Worm (Caenorhabditis elegans) whole organism, L4/young adult: ENCODE measurements around the gene ZK816.1.

Experiments
- W03F9.2 ChIP-seq: fragments of 150-350 bp; optimal IDR thresholded peaks from 2 replicates; lab custom pipeline; 2014; ENCODE audit warnings: missing biosample characterization, missing genetic modification characterization
- dao-5 ChIP-seq: sonication (generic microtip); optimal IDR thresholded peaks from 2 replicates; lab custom pipeline; 2016; ENCODE audit warnings: missing genotype, missing genetic modification characterization, moderate library complexity, missing compliant biosample characterization
- him-1 ChIP-seq: sonication (generic microtip); optimal IDR thresholded peaks from 2 replicates; lab custom pipeline; 2016; ENCODE audit warnings: missing genotype, missing genetic modification reagents, missing genetic modification characterization, missing compliant biosample characterization

ZK816.1 gene

DNA sequence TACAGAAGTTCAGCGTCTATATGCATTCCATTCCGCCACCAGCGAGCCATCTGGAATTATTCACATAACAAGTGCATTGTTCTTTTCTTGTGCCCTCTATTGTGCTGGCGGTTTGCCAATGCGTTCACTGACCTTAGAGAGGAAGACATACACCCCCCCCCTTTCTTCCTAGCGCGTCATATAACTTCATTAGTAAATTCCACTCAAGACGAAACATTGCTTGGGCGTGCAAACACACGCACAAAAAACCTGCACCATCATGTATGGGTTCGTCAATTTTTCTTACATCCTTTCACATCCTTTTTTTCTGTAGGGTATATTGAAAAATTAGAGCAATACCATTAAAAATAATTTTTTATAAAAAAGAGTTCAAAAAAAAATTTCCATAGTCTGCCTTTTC is at the start of gene ZK816.1:
TSS of gene ZK816.1 (plus strand) at position 187 of the 400 bp plus-strand sequence.
- TF ChIP-seq W03F9.2, result no peak

DNA sequence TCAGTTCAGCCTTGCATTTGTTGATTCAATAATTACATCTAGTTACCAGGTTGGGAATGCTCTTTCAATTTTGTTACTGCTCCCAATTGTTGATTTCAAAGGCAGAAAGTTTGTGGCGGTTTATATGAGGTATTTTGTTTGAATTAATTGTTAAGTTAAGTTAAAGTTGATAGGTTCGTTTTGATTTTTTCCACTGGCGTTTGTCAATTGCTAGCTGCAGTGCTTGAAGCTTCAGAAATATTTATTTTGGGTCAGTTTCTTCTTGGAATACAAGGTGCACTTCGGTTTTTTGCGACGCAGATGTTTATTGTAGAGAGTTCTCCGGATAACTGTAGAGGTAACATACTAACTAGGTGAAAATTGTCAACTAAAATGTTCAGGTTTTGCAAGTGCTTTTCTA is 49.7 kb upstream of the ZK816.1 start, which contains the start of gene F11D5.5:
TSS of gene F11D5.5 (plus strand) at position 301 of the 400 bp plus-strand sequence.
- TF ChIP-seq him-1 (no peak), W03F9.2 (no peak), dao-5 (tag; lab: Kevin White, UChicago) (no peak)

DNA sequence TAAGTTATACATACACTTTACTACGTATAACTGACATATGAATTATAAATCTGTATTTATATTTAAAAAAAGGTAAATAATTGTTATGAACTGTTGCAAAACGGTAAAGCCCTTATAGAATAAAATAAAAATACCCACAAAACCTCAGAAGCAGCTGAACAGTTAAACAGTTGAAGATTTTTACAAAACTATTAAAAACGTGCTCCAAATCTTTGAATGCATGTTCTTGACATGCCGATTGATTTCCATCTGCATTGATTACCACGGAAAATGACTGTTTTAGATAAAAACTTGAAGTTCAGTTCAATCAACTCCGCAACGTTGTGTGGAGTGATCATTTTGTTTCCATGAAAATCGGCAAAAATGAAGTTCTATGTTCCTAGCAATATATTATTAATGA is 47.4 kb upstream of the ZK816.1 start, which contains the start of gene F11D5.7:
TSS of gene F11D5.7 (plus strand) at position 301 of the 400 bp plus-strand sequence.
- TF ChIP-seq him-1, result no peak
- no peak for TF ChIP-seq W03F9.2
- no peak for TF ChIP-seq dao-5 (tag; lab: Kevin White, UChicago)

DNA sequence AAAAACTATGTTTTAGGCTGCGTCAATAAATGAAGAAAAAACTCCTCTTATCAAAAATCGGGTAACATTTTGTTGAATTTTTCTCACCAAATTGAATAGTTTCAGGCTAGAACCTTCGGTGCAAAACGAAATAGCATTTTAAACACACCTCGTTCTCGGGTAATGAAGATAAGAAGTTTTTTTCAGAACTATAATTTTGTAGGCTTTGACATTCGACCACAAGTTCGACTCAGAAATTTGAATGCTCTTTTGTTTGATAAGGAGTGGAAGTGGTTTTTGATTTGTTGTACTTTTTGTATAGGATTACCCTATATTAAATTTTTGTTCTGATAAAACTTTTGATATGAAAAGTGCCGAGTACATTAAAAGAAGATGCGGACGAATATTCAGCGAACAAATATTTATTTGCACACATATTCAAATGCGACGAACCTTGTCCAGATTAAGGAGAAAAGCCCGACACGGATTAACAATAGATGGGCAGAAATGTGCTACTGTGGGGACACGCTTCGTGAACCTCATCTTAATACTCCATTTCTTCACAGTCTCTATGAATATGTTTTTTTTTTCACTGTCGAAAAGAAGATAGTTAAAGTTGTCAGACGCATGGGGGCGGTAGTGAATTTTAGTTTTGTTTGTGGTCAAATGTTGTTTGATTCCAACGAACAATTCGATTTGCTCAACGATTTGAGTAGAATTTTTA is 44.8 kb upstream of the ZK816.1 start:
- TF ChIP-seq him-1 (no peak), dao-5 (tag; lab: Kevin White, UChicago) (no peak), W03F9.2 (no peak)

DNA sequence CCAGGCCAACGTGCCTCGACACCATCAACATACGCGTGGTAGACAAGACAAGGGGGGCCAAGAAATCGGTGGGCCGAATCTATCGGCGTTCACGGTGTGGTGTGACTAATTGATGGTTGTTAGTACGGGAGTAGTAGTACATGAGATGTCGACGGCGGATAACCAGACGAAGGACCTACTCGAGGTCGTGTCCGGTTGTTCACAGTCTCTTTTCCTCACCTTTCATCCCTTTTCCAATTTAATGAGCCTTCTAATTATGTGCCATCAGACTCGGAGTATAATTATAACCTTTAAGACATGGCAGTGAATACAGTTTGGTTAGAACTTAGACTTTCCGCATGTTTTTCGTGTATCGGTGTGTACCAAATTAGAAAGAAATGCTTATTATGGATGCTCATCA is 40.8 kb upstream of the ZK816.1 start:
- no peak for TF ChIP-seq W03F9.2
- TF ChIP-seq him-1, result no peak
- no peak for TF ChIP-seq dao-5 (tag; lab: Kevin White, UChicago)

DNA sequence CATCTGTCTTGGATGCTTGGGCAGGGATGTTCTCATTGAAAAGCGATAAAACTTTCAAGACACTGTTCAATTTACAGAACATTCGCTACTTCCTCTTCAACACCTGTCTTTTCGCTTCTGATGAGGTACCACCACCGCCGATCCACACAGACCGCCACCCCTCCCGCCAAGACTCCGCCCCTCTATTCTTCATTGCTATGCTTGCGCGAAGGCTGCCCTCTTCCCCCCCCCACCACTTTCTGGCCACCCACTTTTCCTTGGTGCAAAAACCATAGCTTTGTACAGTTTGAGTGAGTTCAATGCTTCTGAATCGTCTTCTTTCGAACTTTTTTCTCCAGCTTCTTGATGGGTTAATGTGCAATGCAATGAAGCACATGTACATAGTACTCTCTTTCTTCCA is 37.6 kb upstream of the ZK816.1 start:
- TF ChIP-seq him-1 (no peak), W03F9.2 (no peak), dao-5 (tag; lab: Kevin White, UChicago) (no peak)

DNA sequence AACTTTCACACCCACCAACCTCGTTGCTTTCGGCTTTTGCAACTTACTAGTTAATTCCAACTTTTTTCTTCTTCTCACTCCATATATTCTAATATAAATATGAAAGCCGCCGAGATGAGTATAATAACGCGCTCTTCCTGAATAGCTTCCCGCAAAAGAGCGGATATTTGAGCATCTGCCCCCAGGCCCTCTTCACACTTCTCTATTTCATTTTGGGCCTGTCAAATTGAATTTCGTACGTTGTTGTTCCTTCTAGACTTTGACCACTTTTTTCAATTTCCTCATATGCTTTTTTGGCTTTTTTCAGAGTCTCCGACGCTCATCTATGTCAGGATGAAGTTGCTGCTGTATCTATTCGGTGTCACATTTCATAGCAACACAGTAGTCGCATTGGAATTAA is 36.5 kb upstream of the ZK816.1 start, which contains the start of gene ddr-2:
TSS of gene ddr-2 (plus strand) at position 301 of the 400 bp plus-strand sequence.
- TF ChIP-seq dao-5 (tag; lab: Kevin White, UChicago), result no peak
- TF ChIP-seq him-1, result no peak
- TF ChIP-seq W03F9.2, result no peak

DNA sequence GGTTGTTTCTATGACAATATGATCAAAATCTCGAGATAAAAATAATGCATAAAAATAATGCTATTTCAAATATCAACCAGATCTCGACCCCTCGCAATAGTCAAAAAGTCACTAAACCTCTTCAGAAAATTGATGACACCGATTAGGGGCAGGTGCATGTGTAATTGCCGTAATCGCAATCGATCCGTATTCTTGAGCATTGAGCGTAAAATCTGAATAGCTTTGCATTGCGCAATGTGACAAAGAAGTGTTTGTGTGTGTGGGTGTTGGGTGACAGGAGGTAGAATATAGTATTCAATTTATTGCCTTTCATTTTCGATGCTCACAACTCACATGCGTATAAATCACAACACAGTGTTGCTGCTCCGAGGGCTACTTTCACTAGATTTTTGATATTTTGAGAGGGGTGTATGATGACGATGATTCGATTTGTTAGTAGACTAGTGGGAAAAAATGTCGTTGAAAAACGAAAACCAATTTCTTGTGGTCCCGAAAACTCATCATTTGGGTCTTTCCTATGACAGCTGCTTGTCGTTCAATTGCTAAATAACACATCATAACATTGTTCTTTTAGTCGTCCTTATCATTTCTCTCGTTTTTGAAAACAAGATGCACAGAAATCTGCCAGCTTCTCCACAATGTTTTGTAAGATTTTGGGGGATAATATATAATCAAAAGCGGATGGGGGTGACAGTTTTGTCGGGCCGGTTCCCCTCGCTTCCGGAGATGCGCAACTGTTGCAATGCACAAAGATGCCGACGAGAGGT is 35.4 kb upstream of the ZK816.1 start:
- no peak for TF ChIP-seq him-1
- no peak for TF ChIP-seq dao-5 (tag; lab: Kevin White, UChicago)
- TF ChIP-seq W03F9.2, result no peak

DNA sequence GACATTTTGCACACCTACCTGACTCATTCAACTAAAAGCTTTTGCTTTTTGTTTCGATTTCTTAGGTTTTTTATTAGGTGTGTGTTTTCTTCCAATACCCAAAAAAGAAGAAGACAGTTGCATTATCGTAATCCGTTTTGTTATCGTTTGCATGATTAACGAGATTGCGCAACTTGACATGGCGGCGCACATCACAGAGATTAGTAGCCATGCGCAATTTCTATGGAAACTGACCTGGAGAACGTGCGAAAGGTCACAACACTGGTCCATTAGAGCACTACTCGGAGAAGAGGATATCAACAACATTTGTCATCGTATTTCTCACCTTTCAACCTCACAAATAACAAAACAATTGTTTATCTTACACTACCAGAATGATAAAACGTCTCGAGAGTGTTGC is 34.7 kb upstream of the ZK816.1 start:
- TF ChIP-seq him-1, result no peak
- no peak for TF ChIP-seq dao-5 (tag; lab: Kevin White, UChicago)
- TF ChIP-seq W03F9.2, result no peak

DNA sequence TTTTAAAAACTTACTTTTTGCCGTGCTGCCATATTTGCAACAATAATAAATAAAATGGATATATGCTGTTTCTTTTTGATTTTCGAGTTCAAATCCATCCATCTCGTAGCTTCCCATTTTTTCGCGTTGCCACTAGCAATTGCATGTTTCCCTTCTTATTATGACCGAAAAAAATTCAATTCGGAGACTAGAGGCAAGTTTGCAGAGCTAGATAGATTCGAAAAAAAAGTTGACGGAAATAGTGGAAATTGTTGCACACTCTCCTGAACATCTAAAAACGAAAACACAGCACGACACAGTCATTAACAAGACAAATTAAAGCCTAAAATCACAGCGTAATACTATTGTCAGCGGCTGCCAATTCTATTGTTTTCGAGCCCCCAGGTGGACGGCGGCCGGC is 25.3 kb upstream of the ZK816.1 start, which contains the start of gene F11D5.6:
TSS of gene F11D5.6 (minus strand) at position 101 of the 400 bp plus-strand sequence.
- TF ChIP-seq W03F9.2, result no peak
- no peak for TF ChIP-seq him-1
- no peak for TF ChIP-seq dao-5 (tag; lab: Kevin White, UChicago)

DNA sequence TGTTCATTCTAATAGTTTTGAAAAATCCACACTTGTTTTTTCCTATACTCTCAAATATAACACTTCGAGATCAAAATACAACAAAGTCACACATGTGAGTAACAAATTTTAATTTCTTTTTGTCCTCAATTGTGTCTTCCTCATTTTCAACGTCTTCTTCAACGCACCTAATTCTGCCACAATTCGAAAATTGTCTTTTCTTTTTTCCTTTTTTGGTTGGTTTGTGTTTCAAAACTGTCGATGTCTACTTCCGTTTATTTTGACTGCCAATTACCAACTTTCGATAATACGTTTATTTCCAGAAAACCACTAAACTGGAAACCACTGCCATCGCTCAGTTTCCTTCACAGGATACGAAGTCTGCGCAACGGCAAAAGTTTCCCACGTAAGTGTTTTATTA is 18.7 kb upstream of the ZK816.1 start, which contains the start of gene F11D5.1:
TSS of gene F11D5.1 (plus strand) at position 301 of the 400 bp plus-strand sequence.
- TF ChIP-seq dao-5 (tag; lab: Kevin White, UChicago) (no peak), him-1 (no peak), W03F9.2 (no peak)

DNA sequence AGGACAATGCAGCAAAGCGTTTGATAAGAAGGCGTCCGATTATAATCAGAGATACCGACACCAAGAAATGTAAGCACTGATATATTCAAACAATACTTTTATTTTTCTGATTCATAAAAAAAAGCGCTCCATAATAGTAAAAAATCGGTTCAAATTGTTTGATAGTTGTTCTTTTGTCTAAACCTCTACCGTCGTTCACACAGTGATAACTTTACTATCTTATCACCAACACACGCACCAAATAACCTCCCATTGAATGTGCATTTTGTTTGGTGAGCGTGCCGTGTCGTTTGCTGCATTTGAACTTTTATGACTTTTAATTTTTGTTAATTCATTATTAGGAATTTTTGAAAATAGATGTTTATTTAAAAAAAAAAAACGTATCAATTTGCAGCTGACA is 17.4 kb upstream of the ZK816.1 start:
- TF ChIP-seq him-1 (no peak), W03F9.2 (no peak)

DNA sequence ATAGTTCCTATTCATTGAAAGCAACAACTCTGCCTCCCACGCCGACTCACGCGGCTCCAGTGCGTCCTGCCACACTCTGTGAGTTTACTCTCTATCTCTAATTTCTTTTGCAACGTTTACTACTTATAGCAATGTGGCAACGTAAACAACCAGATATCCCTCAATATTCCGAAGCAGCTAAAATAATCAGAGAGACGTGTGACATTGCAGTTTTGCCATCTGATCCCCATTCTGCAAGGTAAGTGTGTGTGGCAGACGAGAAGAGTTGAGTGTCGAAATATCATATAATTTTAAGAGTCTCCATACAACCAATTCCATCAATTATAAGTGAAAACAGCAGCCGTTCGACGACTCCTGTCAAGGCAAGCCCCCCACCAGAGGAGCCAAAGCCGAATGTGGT is 11.6 kb upstream of the ZK816.1 start:
- TF ChIP-seq W03F9.2 (no peak), dao-5 (tag; lab: Kevin White, UChicago) (no peak)

DNA sequence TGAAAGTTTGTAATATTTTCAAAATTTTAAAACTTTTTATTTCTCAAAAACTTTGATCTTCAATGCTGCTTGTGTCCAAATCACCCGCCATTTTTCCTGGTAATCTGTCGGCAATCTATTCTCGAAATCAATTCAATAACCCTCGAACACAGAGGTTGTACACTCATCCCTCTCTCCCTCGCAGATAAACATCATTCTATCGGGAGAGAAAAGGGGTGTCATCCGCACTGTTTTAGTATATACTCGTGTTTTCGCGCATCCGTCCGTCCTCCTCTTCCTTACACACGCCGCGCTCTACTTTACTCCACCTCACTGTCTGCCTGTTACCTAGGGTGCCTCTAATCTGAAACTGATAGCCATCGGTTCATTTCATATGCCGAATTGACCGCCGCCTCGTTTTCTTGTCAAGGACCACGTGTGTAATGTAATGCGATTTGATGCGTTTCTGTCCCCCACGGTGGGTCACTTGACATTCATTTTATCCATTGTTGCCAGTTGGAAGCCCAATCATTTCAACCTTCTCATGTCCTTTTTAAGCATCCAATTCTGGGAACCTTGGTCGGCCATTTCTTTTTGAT is 7.8 kb upstream of the ZK816.1 start:
- no peak for TF ChIP-seq him-1
- no peak for TF ChIP-seq dao-5 (tag; lab: Kevin White, UChicago)
- no peak for TF ChIP-seq W03F9.2

DNA sequence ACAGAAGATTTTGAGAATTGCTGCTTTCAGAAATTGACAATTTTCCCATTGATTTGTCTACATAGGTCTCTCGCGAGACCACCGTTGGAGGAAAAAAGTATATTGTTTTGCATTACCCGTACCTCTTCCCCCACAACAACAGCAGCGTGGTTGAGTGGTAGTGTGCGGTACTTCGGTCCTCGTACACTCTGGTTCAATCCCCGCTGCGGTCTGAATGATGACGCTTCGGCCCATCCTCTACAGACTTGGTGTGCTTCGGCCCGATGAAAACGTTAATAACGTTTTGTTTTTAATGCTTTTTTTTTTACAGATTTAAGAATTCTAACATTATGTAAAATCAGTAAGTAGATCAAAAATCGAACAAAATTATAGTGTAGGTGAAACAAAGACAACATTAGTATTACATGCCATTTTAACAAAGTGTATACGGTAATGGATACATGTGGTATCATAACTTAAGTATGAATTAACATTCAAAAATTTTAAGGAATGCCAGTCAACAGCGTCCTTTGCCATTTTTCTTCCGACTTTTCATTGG is 3.5 kb upstream of the ZK816.1 start, which contains the start of gene ZK816.3:
TSS of gene ZK816.3 (plus strand) at position 488 of the 538 bp plus-strand sequence.
- TF ChIP-seq him-1 (no peak), dao-5 (tag; lab: Kevin White, UChicago) (no peak), W03F9.2 (no peak)
